Fruit fly (Drosophila melanogaster): ENCODE results near the gene CG15715.

- TF ChIP-seq insv (optimal IDR thresholded peaks at IDR 0.05) (no peak), psq (optimal IDR thresholded peaks at IDR 0.05) (no peak), Myc (optimal IDR thresholded peaks at IDR 0.05) (no peak), h (optimal IDR thresholded peaks at IDR 0.05) (no peak), Sin3A (optimal IDR thresholded peaks at IDR 0.05) (no peak), ttk (optimal IDR thresholded peaks at IDR 0.05) (no peak)
Measured at dm6 chr3L:15809185-15809584, 28.1 kb downstream of the CG15715 start, which contains the start of gene CG13445.

All from Kc167 (cell line).